Worm (Caenorhabditis elegans) whole organism, L4 larva: ENCODE data around the gene str-57.
"Not testable (repeated sequence)": the region's sequence is repeated elsewhere in the genome, so short reads cannot be mapped to it uniquely, and the experiment has no call there.

Experiments used
- R02D3.7 ChIP-seq: fragments of 150-350 bp; sonication (generic microtip); optimal IDR thresholded peaks from 3 replicates; lab custom pipeline; 2014; ENCODE audit warnings: missing biosample characterization, missing genetic modification characterization
- ZK337.2 ChIP-seq: fragments of 200-800 bp; sonication (Bioruptor generic); IDR thresholded peaks from 2 replicates; pipeline ENCODE4 v1.3.6; 2022; ENCODE audit warnings: missing genetic modification reagents, missing genetic modification characterization, missing compliant biosample characterization
- aha-1 ChIP-seq: fragments of 150-350 bp; peaks from one replicate; lab custom pipeline; 2014; ENCODE audit warnings: missing biosample characterization, missing genetic modification characterization
- aly-2 ChIP-seq: sonication (generic microtip); optimal IDR thresholded peaks from 2 replicates; lab custom pipeline; 2018; ENCODE audit warnings: missing biosample characterization, missing genetic modification characterization
- ceh-82 ChIP-seq: sonication (generic microtip); optimal IDR thresholded peaks from 2 replicates; lab custom pipeline; 2017; ENCODE audit warnings: missing biosample characterization, missing genetic modification characterization
- dve-1 ChIP-seq: sonication (generic microtip); optimal IDR thresholded peaks from 2 replicates; lab custom pipeline; 2017; ENCODE audit warnings: antibody characterized with exemption, mild to moderate bottlenecking, missing genetic modification characterization, missing compliant biosample characterization; ENCODE audit not compliant: insufficient read depth
- egl-27 ChIP-seq: sonication (generic microtip); optimal IDR thresholded peaks from 3 replicates; lab custom pipeline; 2017; ENCODE audit warnings: missing biosample characterization, missing genetic modification reagents, missing genetic modification characterization
- nhr-10 ChIP-seq: fragments of 150-350 bp; optimal IDR thresholded peaks from 2 replicates; lab custom pipeline; 2014; ENCODE audit warnings: missing biosample characterization, missing genetic modification characterization
- nhr-11 ChIP-seq: fragments of 150-350 bp; optimal IDR thresholded peaks from 2 replicates; lab custom pipeline; 2014; ENCODE audit warnings: missing biosample characterization, missing genetic modification characterization
- snpc-4 ChIP-seq: fragments of 150-350 bp; optimal IDR thresholded peaks from 2 replicates; lab custom pipeline; 2014; ENCODE audit warnings: missing biosample characterization, missing genetic modification characterization
- unc-39 ChIP-seq: sonication (generic microtip); optimal IDR thresholded peaks from 2 replicates; lab custom pipeline; 2017; ENCODE audit warnings: missing biosample characterization, missing genetic modification characterization
- zag-1 ChIP-seq: fragments of 150-350 bp; optimal IDR thresholded peaks from 2 replicates; lab custom pipeline; 2014; ENCODE audit warnings: missing biosample characterization, missing genetic modification characterization

DNA sequence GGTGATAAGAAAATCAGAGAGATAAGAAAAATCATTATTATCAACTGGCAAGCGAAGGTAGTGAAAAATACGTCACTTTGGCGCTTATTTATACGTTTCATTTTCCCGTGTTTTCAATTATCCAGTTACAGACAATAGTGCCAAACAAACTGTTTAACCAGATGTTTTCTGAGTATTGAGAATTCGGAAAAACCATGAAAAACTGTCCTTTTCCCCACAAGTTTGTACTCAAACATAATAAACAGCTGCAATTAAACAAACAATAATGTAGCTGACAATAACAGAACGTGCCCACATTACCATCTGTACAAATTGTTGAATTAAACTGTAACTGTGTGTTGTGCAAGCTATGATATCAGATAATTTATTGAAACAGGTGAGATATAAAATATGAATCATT, 35.1 kb downstream of the str-57 start, which contains the start of the genes F35E8.1 and F35E8.2:
- not testable (repeated sequence) for TF ChIP-seq aly-2 (tag; lab: Kevin White, UChicago); zag-1; unc-39; snpc-4 (tag; lab: Kevin White, UChicago); R02D3.7 (tag; lab: Kevin White, UChicago); dve-1 (tag; lab: Kevin White, UChicago); ZK337.2 (GFP tag; lab: Robert Waterston, UW); ceh-82 (tag; lab: Kevin White, UChicago); nhr-11 (tag; lab: Kevin White, UChicago); egl-27 (tag; lab: Kevin White, UChicago); nhr-10 (tag; lab: Kevin White, UChicago); aha-1
